Fruit fly (Drosophila melanogaster) whole organism, adult: Measurements from ENCODE around the gene Rhau.

Experiments
- CG11617 ChIP-seq: fragments of 200-800 bp; sonication (Bioruptor generic); optimal IDR thresholded peaks from 2 replicates; lab custom pipeline; 2017; ENCODE audit warnings: mild to moderate bottlenecking, missing biosample characterization, missing genetic modification reagents, missing genetic modification characterization
- CG12768 ChIP-seq: fragments of 200-800 bp; sonication (Bioruptor generic); optimal IDR thresholded peaks from 2 replicates; lab custom pipeline; 2017; ENCODE audit warnings: missing biosample characterization, missing genetic modification characterization, mild to moderate bottlenecking, moderate library complexity, missing genetic modification reagents
- CG14711 ChIP-seq: fragments of 200-800 bp; sonication (Bioruptor generic); optimal IDR thresholded peaks from 2 replicates; lab custom pipeline; 2018; ENCODE audit warnings: missing biosample characterization, mild to moderate bottlenecking, missing genetic modification characterization, moderate library complexity
- CG1620 ChIP-seq: fragments of 200-800 bp; sonication (Bioruptor generic); optimal IDR thresholded peaks from 2 replicates; lab custom pipeline; 2016; ENCODE audit warnings: missing biosample characterization, missing genetic modification characterization
- CG33017 ChIP-seq: fragments of 200-800 bp; sonication (Bioruptor generic); optimal IDR thresholded peaks from 2 replicates; lab custom pipeline; 2018; ENCODE audit warnings: missing biosample characterization, mild to moderate bottlenecking, missing genetic modification characterization, moderate library complexity
- CG5204 ChIP-seq: fragments of 200-800 bp; sonication (Bioruptor generic); optimal IDR thresholded peaks from 2 replicates; lab custom pipeline; 2016; ENCODE audit warnings: missing biosample characterization, missing genetic modification characterization
- CG7045 ChIP-seq: fragments of 200-800 bp; sonication (Bioruptor generic); optimal IDR thresholded peaks from 2 replicates; lab custom pipeline; 2017; ENCODE audit warnings: missing biosample characterization, mild to moderate bottlenecking, missing genetic modification characterization
- CG7101 ChIP-seq: fragments of 200-800 bp; sonication (Bioruptor generic); optimal IDR thresholded peaks from 2 replicates; lab custom pipeline; 2018; ENCODE audit warnings: missing biosample characterization, mild to moderate bottlenecking, missing genetic modification characterization, moderate library complexity
- Clk ChIP-seq: fragments of 200-800 bp; sonication (Bioruptor generic); optimal IDR thresholded peaks from 2 replicates; lab custom pipeline; 2017; ENCODE audit warnings: missing biosample characterization, missing genetic modification characterization
- Crg-1 ChIP-seq: fragments of 200-800 bp; sonication (Bioruptor generic); optimal IDR thresholded peaks from 2 replicates; lab custom pipeline; 2016; ENCODE audit warnings: missing biosample characterization, missing genetic modification characterization
- Hr96 ChIP-seq: fragments of 200-800 bp; sonication (Bioruptor generic); optimal IDR thresholded peaks from 2 replicates; lab custom pipeline; 2016; ENCODE audit warnings: missing biosample characterization, missing genetic modification characterization
- Mnt ChIP-seq: fragments of 200-800 bp; sonication (Bioruptor generic); optimal IDR thresholded peaks from 2 replicates; lab custom pipeline; 2016; ENCODE audit warnings: missing biosample characterization, mild to moderate bottlenecking, missing genetic modification characterization
- bab1 ChIP-seq: fragments of 200-800 bp; sonication (Bioruptor generic); optimal IDR thresholded peaks from 3 replicates; lab custom pipeline; 2019; ENCODE audit warnings: missing biosample characterization, mild to moderate bottlenecking, missing genetic modification characterization, moderate library complexity
- cic ChIP-seq: fragments of 200-800 bp; sonication (Bioruptor generic); optimal IDR thresholded peaks from 2 replicates; lab custom pipeline; 2017; ENCODE audit warnings: missing biosample characterization, mild to moderate bottlenecking, missing genetic modification characterization, moderate library complexity
- cnc ChIP-seq, 2 experiments: fragments of >200 bp; optimal IDR thresholded peaks; 2 replicates each; lab custom pipeline; 2017
- kay ChIP-seq: fragments of 200-800 bp; sonication (Bioruptor generic); peaks from one replicate; lab custom pipeline; 2016; ENCODE audit warnings: missing biosample characterization, missing genetic modification characterization, borderline replicate concordance
- ovo ChIP-seq: fragments of 200-800 bp; sonication (Bioruptor generic); optimal IDR thresholded peaks from 2 replicates; lab custom pipeline; 2016; ENCODE audit warnings: missing biosample characterization, missing genetic modification characterization
- pad ChIP-seq: fragments of 200-800 bp; sonication (Bioruptor generic); optimal IDR thresholded peaks from 3 replicates; lab custom pipeline; 2017; ENCODE audit warnings: missing biosample characterization, missing genetic modification characterization, mild to moderate bottlenecking, moderate library complexity, missing genetic modification reagents
- tj ChIP-seq: fragments of 200-800 bp; sonication (Bioruptor generic); optimal IDR thresholded peaks from 3 replicates; lab custom pipeline; 2017; ENCODE audit warnings: missing biosample characterization, mild to moderate bottlenecking, missing genetic modification characterization, moderate library complexity
- toe ChIP-seq: fragments of 200-800 bp; sonication (Bioruptor generic); optimal IDR thresholded peaks from 2 replicates; lab custom pipeline; 2016; ENCODE audit warnings: missing biosample characterization, missing genetic modification characterization

The Rhau gene

dm6 chr2L:20764663-20765062, 6.9 kb upstream of the Rhau start:
- TF ChIP-seq CG7101: no peak

DNA sequence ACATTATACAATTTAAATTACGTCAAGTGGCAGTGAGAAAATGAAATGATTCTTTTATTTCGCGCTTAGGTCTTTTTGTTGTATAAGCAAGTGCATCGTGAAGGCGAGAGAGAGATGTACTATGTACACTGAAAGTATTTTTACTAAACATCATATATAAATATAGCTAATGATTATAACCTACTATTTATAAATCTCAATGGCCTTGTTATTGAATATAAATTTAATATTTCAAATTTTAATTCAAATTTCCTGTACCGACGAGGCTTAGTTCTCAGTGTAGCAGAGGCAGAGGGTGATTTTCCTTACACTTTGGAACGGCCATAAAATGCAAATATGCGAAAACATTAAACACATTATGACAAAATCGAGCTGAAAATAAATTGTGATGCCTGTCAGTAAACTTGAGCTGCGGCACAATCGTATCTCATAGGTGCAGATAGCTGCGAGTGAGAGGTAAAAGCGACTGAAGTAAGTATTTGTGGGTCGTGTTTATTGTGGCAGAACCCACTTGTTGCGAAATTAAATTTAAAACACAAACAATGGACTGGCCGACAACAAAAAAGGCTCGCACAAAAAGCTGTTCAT, 4.3 kb upstream of the Rhau start:
- TF ChIP-seq CG7045 (GFP tag; lab: Kevin White, UChicago) (peak; percentile 88), CG1620 (GFP tag; lab: Kevin White, UChicago) (peak; percentile 61), CG5204 (peak; percentile 69), CG12768 (peak; percentile 73), cnc (optimal IDR thresholded peaks at IDR 0.05; lab: Kevin White, UChicago) (no peak), CG11617 (GFP tag; lab: Kevin White, UChicago) (peak; percentile 90), CG14711 (tag; lab: Kevin White, UChicago) (peak; percentile 86), cic (GFP tag; lab: Kevin White, UChicago) (peak; percentile 20), pad (GFP tag; lab: Kevin White, UChicago) (peak; percentile 62), tj (peak; percentile 88), ovo (GFP tag; lab: Kevin White, UChicago) (peak; percentile 61), Crg-1 (GFP tag; lab: Kevin White, UChicago) (peak; percentile 50), kay (GFP tag; lab: Kevin White, UChicago) (peak; percentile 88), Mnt (GFP tag; lab: Kevin White, UChicago) (peak; percentile 45), CG33017 (peak; percentile 95), CG7101 (peak; percentile 91), toe (GFP tag; lab: Kevin White, UChicago) (peak; percentile 70), Hr96 (GFP tag; lab: Kevin White, UChicago) (peak; percentile 44), bab1 (peak; percentile 94), Clk (GFP tag; lab: Kevin White, UChicago) (peak; percentile 28)

DNA sequence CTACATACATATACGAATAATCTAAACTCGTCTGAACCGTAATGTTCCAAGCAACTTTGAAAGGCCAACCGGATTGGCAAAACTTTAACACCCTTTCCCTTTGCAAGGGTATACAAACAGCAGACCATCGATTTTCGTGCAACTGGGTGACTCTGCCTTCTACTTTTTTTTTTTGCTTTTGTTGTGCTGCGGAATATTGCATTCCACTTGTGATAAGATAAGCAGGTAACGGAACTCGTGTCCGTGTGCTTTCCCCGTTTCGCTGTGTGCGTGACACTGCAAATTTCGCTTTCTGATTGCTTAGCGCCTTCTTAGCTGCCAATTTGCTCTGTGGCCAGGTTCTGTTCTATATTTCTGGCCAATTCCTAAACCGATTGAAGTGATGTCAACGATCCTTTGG, 3.2 kb upstream of the Rhau start:
- TF ChIP-seq cnc (optimal IDR thresholded peaks at IDR 0.05; lab: Kevin White, UChicago) (peak; percentile 45 to 87), pad (GFP tag; lab: Kevin White, UChicago) (no peak), ovo (GFP tag; lab: Kevin White, UChicago) (peak; percentile 91), Mnt (GFP tag; lab: Kevin White, UChicago) (peak; percentile 8), CG33017 (no peak), cic (GFP tag; lab: Kevin White, UChicago) (peak; percentile 15), Crg-1 (GFP tag; lab: Kevin White, UChicago) (no peak), kay (GFP tag; lab: Kevin White, UChicago) (no peak), CG14711 (tag; lab: Kevin White, UChicago) (no peak), Hr96 (GFP tag; lab: Kevin White, UChicago) (no peak), CG11617 (GFP tag; lab: Kevin White, UChicago) (no peak), CG12768 (no peak)

DNA sequence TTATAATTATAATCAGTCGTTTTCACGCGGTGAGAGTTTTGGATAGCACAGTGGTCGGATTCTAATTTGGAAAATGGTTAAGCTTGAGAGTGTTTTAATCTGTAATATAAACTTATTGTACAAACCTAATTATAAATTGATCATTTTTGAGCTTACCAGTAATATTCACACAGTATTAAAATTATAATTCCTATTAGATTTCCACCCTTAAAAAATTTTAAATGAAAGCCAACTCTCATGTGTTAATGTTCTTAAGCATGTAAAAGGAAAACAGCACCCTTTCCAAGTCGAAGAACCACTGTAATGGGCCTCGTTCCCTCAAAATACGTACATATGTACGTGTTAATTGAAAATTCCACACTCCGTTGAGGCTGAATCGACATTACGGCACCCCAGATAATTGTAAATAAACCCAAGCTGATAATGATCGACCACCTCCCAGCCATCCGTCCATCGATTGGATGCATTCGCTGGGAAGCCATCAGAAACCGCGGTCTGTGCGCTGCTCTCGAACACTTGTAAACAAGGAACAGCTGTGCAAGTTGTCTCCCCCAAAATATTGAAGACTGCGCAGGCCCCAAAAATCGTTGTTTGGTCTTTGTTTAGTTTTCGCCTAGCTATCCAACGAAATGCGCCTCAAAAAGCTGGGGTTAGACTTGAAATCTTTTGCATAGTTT, 2.2 kb upstream of the Rhau start:
- TF ChIP-seq Hr96 (GFP tag; lab: Kevin White, UChicago) (no peak), cnc (optimal IDR thresholded peaks at IDR 0.05; lab: Kevin White, UChicago) (no peak), Crg-1 (GFP tag; lab: Kevin White, UChicago) (no peak), CG1620 (GFP tag; lab: Kevin White, UChicago) (no peak), CG7101 (peak; percentile 76), Mnt (GFP tag; lab: Kevin White, UChicago) (no peak), kay (GFP tag; lab: Kevin White, UChicago) (no peak), CG14711 (tag; lab: Kevin White, UChicago) (peak; percentile 53), ovo (GFP tag; lab: Kevin White, UChicago) (no peak), toe (GFP tag; lab: Kevin White, UChicago) (peak; percentile 13), CG7045 (GFP tag; lab: Kevin White, UChicago) (peak; percentile 31), tj (no peak), CG11617 (GFP tag; lab: Kevin White, UChicago) (peak; percentile 47), CG5204 (peak; percentile 16), Clk (GFP tag; lab: Kevin White, UChicago) (no peak), CG33017 (peak; percentile 67), cic (GFP tag; lab: Kevin White, UChicago) (no peak), bab1 (peak; percentile 56), CG12768 (peak; percentile 54), pad (GFP tag; lab: Kevin White, UChicago) (no peak)

DNA sequence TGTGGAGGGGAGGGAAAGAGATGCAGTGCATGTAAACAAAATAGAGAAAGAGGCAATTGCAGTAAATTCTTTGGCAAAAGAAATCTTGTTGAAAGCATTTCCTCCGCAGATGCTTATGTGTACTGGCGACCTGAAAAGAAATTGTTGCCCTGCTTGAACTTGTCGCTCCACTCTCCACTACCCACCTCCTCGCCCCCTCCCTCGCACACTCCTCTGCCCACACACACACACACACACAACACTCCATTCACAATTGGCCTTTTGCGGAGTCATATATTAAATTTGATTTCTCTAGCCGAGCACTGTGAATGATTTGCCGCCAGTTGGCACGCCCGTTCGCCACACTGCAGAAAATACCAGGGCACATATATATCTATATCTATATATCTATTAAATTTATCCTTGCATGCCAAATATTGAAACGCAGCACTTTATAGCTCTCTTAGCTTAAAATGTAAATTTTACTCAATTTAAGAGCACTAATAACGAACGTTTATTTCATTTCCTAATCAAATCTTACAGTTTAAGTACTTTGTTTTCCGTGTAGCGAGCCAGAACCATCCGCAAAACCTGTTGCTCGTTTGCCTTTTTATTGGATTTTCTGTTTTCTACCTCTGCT, 1.2 kb upstream of the Rhau start:
- TF ChIP-seq CG14711 (tag; lab: Kevin White, UChicago) (peak; percentile 48), toe (GFP tag; lab: Kevin White, UChicago) (no peak), Hr96 (GFP tag; lab: Kevin White, UChicago) (no peak), tj (no peak), kay (GFP tag; lab: Kevin White, UChicago) (no peak), bab1 (peak; percentile 6), cic (GFP tag; lab: Kevin White, UChicago) (no peak), Crg-1 (GFP tag; lab: Kevin White, UChicago) (no peak), Mnt (GFP tag; lab: Kevin White, UChicago) (no peak), CG7101 (no peak), CG1620 (GFP tag; lab: Kevin White, UChicago) (no peak), CG5204 (peak; percentile 1), cnc (optimal IDR thresholded peaks at IDR 0.05; lab: Kevin White, UChicago) (peak in 1 of 2 experiments; percentile 53), CG12768 (no peak), pad (GFP tag; lab: Kevin White, UChicago) (no peak), CG11617 (GFP tag; lab: Kevin White, UChicago) (no peak), Clk (GFP tag; lab: Kevin White, UChicago) (no peak), CG7045 (GFP tag; lab: Kevin White, UChicago) (peak; percentile 19), CG33017 (no peak), ovo (GFP tag; lab: Kevin White, UChicago) (no peak)
